Fruit fly (Drosophila melanogaster): ENCODE measurements around the gene CG17097.

- TF ChIP-seq CG32264 (GFP tag; optimal IDR thresholded peaks at IDR 0.05) (no peak), woc (GFP tag; optimal IDR thresholded peaks at IDR 0.05) (peak; percentile 16), tai (GFP tag; optimal IDR thresholded peaks at IDR 0.05) (no peak), Dif (GFP tag; optimal IDR thresholded peaks at IDR 0.05; ENCODE audit: partially characterized antibody) (no peak), Rel (GFP tag; optimal IDR thresholded peaks at IDR 0.05) (no peak), Rel (tag; optimal IDR thresholded peaks at IDR 0.05) (peak; percentile 7), sv (GFP tag; optimal IDR thresholded peaks at IDR 0.05) (no peak), Hr78 (GFP tag; optimal IDR thresholded peaks at IDR 0.05) (no peak), Dfd (GFP tag; optimal IDR thresholded peaks at IDR 0.05) (no peak)
These were observed 30.3 kb upstream of the CG17097 start for dm6 chr2L:10615889-10616288.

Data from whole organism, wandering third instar larva.